Worm (Caenorhabditis elegans): Measurements from ENCODE around the gene acdh-11.
A peak's percentile ranks its signal among the peaks of the same experiment; 100 is the strongest.

acdh-11 gene

DNA sequence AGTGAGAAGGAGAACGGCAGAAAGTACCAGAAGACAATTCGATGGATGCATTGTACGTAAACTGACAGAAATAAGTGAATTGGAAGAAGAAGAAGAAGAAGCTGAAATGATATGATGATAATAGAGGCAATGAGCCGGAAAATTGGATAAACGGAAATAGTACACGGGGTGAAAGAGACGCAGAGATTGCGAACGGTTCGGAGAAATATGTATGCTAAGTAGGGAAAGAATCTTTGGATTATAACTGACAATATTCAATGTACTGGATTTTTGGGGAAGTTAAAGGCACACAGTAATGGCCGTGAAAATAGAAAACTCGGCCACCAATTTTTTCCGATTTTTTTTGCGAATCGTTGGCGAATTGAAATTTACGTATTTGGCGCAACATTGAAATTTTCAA is 9.3 kb downstream of the acdh-11 start, which contains the start of gene Y45F3A.4:
Gene Y45F3A.4, minus strand, starts transcription at position 101 of the 400 bp plus-strand sequence.
- TF ChIP-seq snpc-4 (tag; optimal IDR thresholded peaks at IDR 0.05) = no peak
- no peak for TF ChIP-seq ceh-83 (GFP tag; optimal IDR thresholded peaks at IDR 0.05)
- no peak for TF ChIP-seq nhr-2 (tag; optimal IDR thresholded peaks at IDR 0.05)
- TF ChIP-seq sptf-1 (tag; optimal IDR thresholded peaks at IDR 0.05) = no peak
- no peak for TF ChIP-seq mab-5 (tag; optimal IDR thresholded peaks at IDR 0.05)
- TF ChIP-seq ztf-11 (tag; optimal IDR thresholded peaks at IDR 0.05) = no peak
- no peak for TF ChIP-seq zip-8 (tag; optimal IDR thresholded peaks at IDR 0.05)
- no peak for TF ChIP-seq ceh-43 (GFP tag; optimal IDR thresholded peaks at IDR 0.05)
- TF ChIP-seq bed-3 (GFP tag; optimal IDR thresholded peaks at IDR 0.05) = no peak
- no peak for TF ChIP-seq M03D4.4 (tag; optimal IDR thresholded peaks at IDR 0.05)
- TF ChIP-seq mep-1 (tag; optimal IDR thresholded peaks at IDR 0.05) = no peak
- no peak for TF ChIP-seq lin-13 (tag; optimal IDR thresholded peaks at IDR 0.05)
- TF ChIP-seq hlh-1 (tag; optimal IDR thresholded peaks at IDR 0.05) = no peak
- TF ChIP-seq pha-4 (tag; optimal IDR thresholded peaks at IDR 0.05) = no peak
- no peak for TF ChIP-seq nhr-28 (tag; optimal IDR thresholded peaks at IDR 0.05)

DNA sequence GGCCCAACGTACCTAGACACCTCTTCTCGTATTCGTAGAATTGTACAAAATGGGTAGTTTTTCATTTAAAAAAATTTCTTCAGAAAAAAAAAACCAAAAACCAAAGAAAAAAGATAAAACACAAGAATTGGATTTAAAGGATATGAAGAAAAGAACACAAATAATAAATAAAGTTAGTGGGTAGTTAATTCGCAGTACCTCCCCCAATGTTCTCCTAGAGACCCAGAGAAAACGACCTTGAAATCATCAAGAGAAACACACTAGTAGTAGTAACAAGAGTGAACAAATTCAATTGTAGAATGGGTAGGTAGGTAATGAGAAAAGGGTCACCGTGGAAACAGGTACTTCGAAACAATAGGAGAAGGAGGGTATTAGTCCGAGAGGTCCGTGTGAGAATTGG is 11.7 kb downstream of the acdh-11 start:
- peak; percentile 73 for TF ChIP-seq ces-1 (GFP tag; optimal IDR thresholded peaks at IDR 0.05)
- TF ChIP-seq nhr-76 (tag; optimal IDR thresholded peaks at IDR 0.05) = no peak

DNA sequence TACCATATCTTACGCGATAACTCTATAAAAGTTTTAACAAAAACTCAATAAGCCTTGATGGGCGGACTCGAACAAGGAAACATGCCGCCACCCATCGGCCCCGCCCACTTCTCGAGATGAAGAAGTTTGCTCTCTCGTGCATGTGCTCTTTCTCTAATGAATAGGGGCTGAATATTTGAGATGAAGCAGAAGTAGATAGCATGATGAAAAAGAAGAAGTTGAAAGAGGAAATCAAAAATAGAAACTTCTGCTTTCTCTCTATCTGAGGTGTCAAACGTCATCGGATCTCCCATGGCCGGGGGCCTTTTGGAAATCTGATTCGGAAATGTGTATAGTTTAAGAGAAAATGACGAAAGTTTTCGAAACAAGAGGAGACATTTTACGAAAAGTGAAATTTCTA is 12.8 kb downstream of the acdh-11 start:
- TF ChIP-seq nhr-12 (tag; optimal IDR thresholded peaks at IDR 0.05) (no peak), snpc-4 (tag; optimal IDR thresholded peaks at IDR 0.05) (no peak), nhr-28 (tag; optimal IDR thresholded peaks at IDR 0.05) (no peak), nhr-76 (tag; optimal IDR thresholded peaks at IDR 0.05) (no peak), sptf-1 (tag; optimal IDR thresholded peaks at IDR 0.05) (no peak), drap-1 (GFP tag; optimal IDR thresholded peaks at IDR 0.05) (no peak), unc-39 (tag; optimal IDR thresholded peaks at IDR 0.05) (no peak), lin-32 (GFP tag; optimal IDR thresholded peaks at IDR 0.05) (no peak), mep-1 (tag; optimal IDR thresholded peaks at IDR 0.05) (no peak)

DNA sequence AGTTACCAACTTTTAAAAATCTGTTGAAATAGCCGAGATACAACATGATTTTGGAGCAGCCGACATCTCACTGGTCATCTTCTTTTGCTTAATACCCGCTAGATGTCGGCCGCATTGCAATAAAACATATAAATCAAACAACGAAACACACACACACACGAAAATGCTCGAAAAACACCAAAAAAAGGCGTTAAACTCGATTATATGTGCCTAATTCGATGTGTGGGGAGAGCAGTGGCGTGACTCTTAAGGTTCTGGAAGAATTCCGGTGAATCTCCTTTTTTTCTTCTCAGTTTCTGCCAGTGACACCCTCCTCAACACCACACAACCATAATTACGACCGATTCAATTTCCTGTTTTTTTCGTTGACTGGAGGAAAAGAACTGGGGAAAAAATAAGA is 14.1 kb downstream of the acdh-11 start:
- TF ChIP-seq snpc-4 (tag; optimal IDR thresholded peaks at IDR 0.05) (no peak), ceh-39 (tag; optimal IDR thresholded peaks at IDR 0.05) (no peak), ham-2 (GFP tag; optimal IDR thresholded peaks at IDR 0.05) (no peak), sptf-1 (tag; optimal IDR thresholded peaks at IDR 0.05) (no peak), drap-1 (GFP tag; optimal IDR thresholded peaks at IDR 0.05) (no peak), unc-39 (tag; optimal IDR thresholded peaks at IDR 0.05) (no peak), unc-62 (GFP tag; optimal IDR thresholded peaks at IDR 0.05) (no peak), unc-120 (tag; optimal IDR thresholded peaks at IDR 0.05; ENCODE audit: poor library complexity, severe bottlenecking) (no peak), ztf-11 (tag; optimal IDR thresholded peaks at IDR 0.05) (no peak), mls-2 (tag; optimal IDR thresholded peaks at IDR 0.05) (no peak), ceh-43 (GFP tag; optimal IDR thresholded peaks at IDR 0.05) (no peak), elt-1 (tag; optimal IDR thresholded peaks at IDR 0.05; ENCODE audit: borderline replicate concordance, insufficient read depth) (no peak), nhr-76 (tag; optimal IDR thresholded peaks at IDR 0.05) (no peak), ceh-83 (GFP tag; optimal IDR thresholded peaks at IDR 0.05) (no peak), blmp-1 (tag; optimal IDR thresholded peaks at IDR 0.05) (no peak), mab-5 (tag; optimal IDR thresholded peaks at IDR 0.05) (no peak)

DNA sequence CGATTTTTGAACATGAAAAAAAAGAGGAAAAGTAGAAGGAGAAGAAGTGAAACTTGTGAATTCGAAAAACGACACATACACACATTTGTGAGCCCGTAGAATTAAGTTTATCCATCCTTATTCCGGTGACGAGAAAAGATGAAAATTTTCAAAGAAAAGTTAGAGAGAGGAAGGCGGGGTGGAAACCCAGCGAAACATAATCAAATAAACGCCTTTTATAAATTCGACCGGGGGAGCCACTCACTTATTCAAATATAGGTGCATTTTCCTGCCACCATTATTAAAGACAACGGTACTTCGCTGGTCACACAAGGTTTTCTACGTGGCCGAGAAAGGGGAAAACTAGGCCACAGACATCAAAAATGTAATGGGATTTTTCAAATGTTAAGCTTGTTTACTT is 17.4 kb downstream of the acdh-11 start:
- TF ChIP-seq zip-8 (tag; optimal IDR thresholded peaks at IDR 0.05) (no peak), ces-1 (GFP tag; optimal IDR thresholded peaks at IDR 0.05) (peak; percentile 87)

DNA sequence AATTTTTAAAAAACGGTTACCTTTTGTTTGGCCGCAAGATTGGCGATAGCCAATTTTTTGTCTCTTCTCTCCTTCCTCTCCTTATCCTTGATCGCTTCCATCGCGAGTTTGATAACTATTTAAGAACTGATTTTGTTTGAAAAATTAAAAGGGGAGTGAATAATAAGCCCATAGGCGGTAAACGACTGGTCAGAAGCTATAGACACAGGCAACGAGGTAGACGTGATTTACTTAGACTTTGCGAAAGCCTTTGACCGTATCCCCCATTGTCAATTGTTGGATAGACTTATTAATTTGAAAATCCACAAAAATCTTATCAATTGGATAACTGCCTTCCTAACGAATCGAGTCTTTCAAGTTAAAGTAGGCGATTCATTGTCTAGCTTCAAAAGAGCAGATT is 20.2 kb downstream of the acdh-11 start, which contains the start of gene Y45F3A.5:
Gene Y45F3A.5, minus strand, starts transcription at position 101 of the 400 bp plus-strand sequence.
- no peak for TF ChIP-seq elt-3 (tag; optimal IDR thresholded peaks at IDR 0.05)

DNA sequence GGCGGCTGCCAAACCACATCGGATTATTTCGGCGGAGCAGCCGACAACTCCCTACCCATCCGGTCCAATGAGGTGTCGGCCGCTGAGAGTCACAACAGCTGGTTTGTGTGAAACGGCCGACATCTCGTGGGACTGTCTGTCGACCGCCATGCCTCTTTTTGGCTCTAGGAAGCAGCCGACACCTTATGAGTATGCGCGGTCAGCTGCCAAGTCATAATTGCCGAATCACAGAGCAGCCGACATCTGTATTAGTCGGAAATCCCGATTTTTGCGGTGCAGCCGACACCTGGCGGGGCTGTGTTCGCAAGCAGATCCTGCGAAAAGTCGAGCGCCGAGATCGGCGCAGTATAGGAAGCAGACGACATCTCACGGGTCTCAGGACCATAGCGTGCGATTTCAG is 26.0 kb downstream of the acdh-11 start:
- no peak for TF ChIP-seq mab-5 (tag; optimal IDR thresholded peaks at IDR 0.05)
- TF ChIP-seq ceh-83 (GFP tag; optimal IDR thresholded peaks at IDR 0.05) = peak; percentile 7
